Worm (Caenorhabditis elegans): Measurements from ENCODE around the gene C03B1.5.
A peak's percentile ranks its signal among the peaks of the same experiment; 100 is the strongest.

The C03B1.5 gene

ce11 chrX:6328860-6329259 lies 26.5 kb upstream of the C03B1.5 start, which contains the start of gene col-169:
Gene col-169 (plus strand): TSS chrX:6329160.
- TF ChIP-seq D1046.2 (GFP tag; IDR thresholded peaks at IDR 0.05) = no peak
- peak; percentile 84 for TF ChIP-seq aha-1 (tag)

ce11 chrX:6329542-6330029 lies 25.8 kb upstream of the C03B1.5 start:
- peak; percentile 96 for TF ChIP-seq set-16 (GFP tag; IDR thresholded peaks at IDR 0.05)

- TF ChIP-seq ceh-20 (GFP tag; IDR thresholded peaks at IDR 0.05) = no peak
- TF ChIP-seq arid-1 (GFP tag; conservative IDR thresholded peaks at IDR 0.05) = no peak
- peak; percentile 45 for TF ChIP-seq nhr-28 (tag; optimal IDR thresholded peaks at IDR 0.05)
- no peak for TF ChIP-seq nhr-10 (tag; optimal IDR thresholded peaks at IDR 0.05)
- TF ChIP-seq lin-38 (GFP tag; IDR thresholded peaks at IDR 0.05) = no peak
- no peak for TF ChIP-seq fos-1 (tag; optimal IDR thresholded peaks at IDR 0.05)
- TF ChIP-seq aly-2 (tag; optimal IDR thresholded peaks at IDR 0.05) = no peak
- no peak for TF ChIP-seq nhr-111 (GFP tag; optimal IDR thresholded peaks at IDR 0.05)
- TF ChIP-seq Y105C5A.15 (GFP tag; IDR thresholded peaks at IDR 0.05) = no peak
- TF ChIP-seq unc-39 (tag; optimal IDR thresholded peaks at IDR 0.05) = no peak
- TF ChIP-seq R02D3.7 (tag; optimal IDR thresholded peaks at IDR 0.05) = no peak
- peak; percentile 81 for TF ChIP-seq aha-1 (tag)
- TF ChIP-seq lin-29 (GFP tag; IDR thresholded peaks at IDR 0.05) = no peak
- no peak for TF ChIP-seq F10B5.3 (tag; optimal IDR thresholded peaks at IDR 0.05)
- TF ChIP-seq T26A8.4 (GFP tag; IDR thresholded peaks at IDR 0.05) = no peak
These were observed 24.0 kb upstream of the C03B1.5 start, which contains the start of gene col-170 for ce11 chrX:6331409-6331808. Gene col-170 (plus strand): TSS chrX:6331709.

DNA sequence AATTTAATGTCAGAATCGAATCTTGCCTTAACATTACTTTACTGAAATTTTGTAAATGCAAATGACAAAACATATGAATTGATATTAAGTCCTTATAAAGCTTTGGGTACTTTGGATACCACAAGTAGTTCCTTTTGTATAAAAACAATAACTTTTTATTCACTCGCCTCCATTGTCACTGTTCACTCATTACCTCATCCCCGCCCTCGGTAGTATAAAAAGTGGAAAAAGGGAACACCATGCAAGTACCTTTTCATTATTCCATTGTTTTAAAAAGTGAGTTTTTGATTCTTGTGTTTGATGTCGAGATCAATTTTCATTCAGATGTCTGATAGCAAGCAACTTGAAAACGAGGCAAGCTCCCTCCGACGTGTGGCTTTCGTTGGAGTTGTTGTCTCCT lies 21.4 kb upstream of the C03B1.5 start, which contains the start of gene col-171:
col-171 (plus strand) TSS at position 301 of the 400 bp plus-strand sequence.
- TF ChIP-seq D1046.2 (GFP tag; IDR thresholded peaks at IDR 0.05) (no peak), lim-7 (GFP tag; IDR thresholded peaks at IDR 0.05) (no peak), duxl-1 (tag; optimal IDR thresholded peaks at IDR 0.05; ENCODE audit: poor library complexity) (no peak), F49E8.2 (tag; optimal IDR thresholded peaks at IDR 0.05; ENCODE audit: borderline replicate concordance) (no peak), zag-1 (tag; optimal IDR thresholded peaks at IDR 0.05) (no peak), ztf-11 (tag; optimal IDR thresholded peaks at IDR 0.05) (no peak), lin-15B (tag; optimal IDR thresholded peaks at IDR 0.05) (no peak), cey-2 (tag; optimal IDR thresholded peaks at IDR 0.05; ENCODE audit: borderline replicate concordance, insufficient read depth) (no peak), lin-39 (tag; optimal IDR thresholded peaks at IDR 0.05) (no peak), nhr-10 (tag; optimal IDR thresholded peaks at IDR 0.05) (no peak), set-16 (GFP tag; IDR thresholded peaks at IDR 0.05) (no peak), nhr-25 (tag; optimal IDR thresholded peaks at IDR 0.05; ENCODE audit: borderline replicate concordance, insufficient read depth) (no peak), rbr-2 (tag; optimal IDR thresholded peaks at IDR 0.05) (no peak), unc-130 (GFP tag; optimal IDR thresholded peaks at IDR 0.05) (no peak)

DNA sequence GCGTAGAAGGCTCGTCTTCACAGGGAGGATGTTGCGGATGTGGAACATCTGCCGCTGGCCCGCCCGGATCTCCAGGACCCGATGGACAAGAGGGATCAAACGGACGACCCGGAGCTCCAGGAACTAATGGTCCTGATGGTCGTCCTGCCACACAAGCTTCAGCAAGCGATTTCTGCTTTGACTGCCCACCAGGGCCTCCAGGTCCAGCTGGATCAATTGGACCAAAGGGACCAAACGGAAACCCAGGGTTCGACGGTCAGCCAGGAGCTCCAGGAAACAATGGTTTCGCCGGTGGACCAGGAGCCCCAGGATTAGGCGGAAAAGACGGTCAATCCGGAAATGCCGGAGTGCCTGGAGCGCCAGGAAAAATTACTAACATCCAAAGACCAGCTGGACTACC lies 20.8 kb upstream of the C03B1.5 start:
- TF ChIP-seq madf-5 (GFP tag; IDR thresholded peaks at IDR 0.05) (no peak), ztf-11 (tag; optimal IDR thresholded peaks at IDR 0.05) (no peak), set-16 (GFP tag; IDR thresholded peaks at IDR 0.05) (peak; percentile 85)

- TF ChIP-seq hmg-1.1 (GFP tag; IDR thresholded peaks at IDR 0.05) = no peak
- TF ChIP-seq fos-1 (tag; optimal IDR thresholded peaks at IDR 0.05) = no peak
- TF ChIP-seq snpc-1.2 (GFP tag; IDR thresholded peaks at IDR 0.05) = no peak
- no peak for TF ChIP-seq jun-1 (tag; optimal IDR thresholded peaks at IDR 0.05)
- no peak for TF ChIP-seq cey-2 (tag; optimal IDR thresholded peaks at IDR 0.05; ENCODE audit: borderline replicate concordance, insufficient read depth)
- TF ChIP-seq hlh-11 (tag; optimal IDR thresholded peaks at IDR 0.05) = peak; percentile 4
- TF ChIP-seq saeg-2 (GFP tag; IDR thresholded peaks at IDR 0.05) = no peak
- TF ChIP-seq lin-29 (GFP tag; IDR thresholded peaks at IDR 0.05) = no peak
- no peak for TF ChIP-seq aha-1 (tag)
- no peak for TF ChIP-seq nhr-42 (GFP tag; IDR thresholded peaks at IDR 0.05)
- no peak for TF ChIP-seq hif-1 (tag; optimal IDR thresholded peaks at IDR 0.05)
- TF ChIP-seq lin-38 (GFP tag; IDR thresholded peaks at IDR 0.05) = no peak
- no peak for TF ChIP-seq dmd-8 (GFP tag; IDR thresholded peaks at IDR 0.05)
- TF ChIP-seq nhr-11 (tag; optimal IDR thresholded peaks at IDR 0.05) = no peak
- TF ChIP-seq nhr-76 (tag; optimal IDR thresholded peaks at IDR 0.05) = no peak
- TF ChIP-seq fkh-10 (GFP tag; optimal IDR thresholded peaks at IDR 0.05) = no peak
- no peak for TF ChIP-seq F49E8.2 (tag; optimal IDR thresholded peaks at IDR 0.05; ENCODE audit: borderline replicate concordance)
- no peak for TF ChIP-seq unc-130 (GFP tag; optimal IDR thresholded peaks at IDR 0.05)
- no peak for TF ChIP-seq Y48G9A.11 (GFP tag; IDR thresholded peaks at IDR 0.05)
- no peak for TF ChIP-seq ztf-11 (tag; optimal IDR thresholded peaks at IDR 0.05)
- TF ChIP-seq nhr-111 (GFP tag; optimal IDR thresholded peaks at IDR 0.05) = no peak
These were observed 18.0 kb upstream of the C03B1.5 start for ce11 chrX:6337338-6337737.
